Fruit fly (Drosophila melanogaster) whole organism: ENCODE results near the gene CG12105.

Source experiments
- Dll ChIP-seq: fragments of >200 bp; optimal IDR thresholded peaks from 2 replicates; lab custom pipeline; 2017
- EcR ChIP-seq, 2 experiments: fragments of >200 bp; optimal IDR thresholded peaks; 2 replicates each; lab custom pipeline; 2017; ENCODE audit warnings: missing biosample characterization in 2 of 2, missing genetic modification characterization in 2 of 2, missing genetic modification reagents in 2 of 2
- pan ChIP-seq: fragments of >200 bp; optimal IDR thresholded peaks from 2 replicates; lab custom pipeline; 2017
- psq ChIP-seq: fragments of >200 bp; optimal IDR thresholded peaks from 2 replicates; lab custom pipeline; 2017

- TF ChIP-seq EcR (GFP tag; optimal IDR thresholded peaks at IDR 0.05; lab: Kevin White, UChicago), result no peak
- TF ChIP-seq pan (lab: Kevin White, UChicago), result no peak
- no peak for TF ChIP-seq Dll (lab: Kevin White, UChicago)
- no peak for TF ChIP-seq psq
These were observed 13.4 kb downstream of the CG12105 start, which contains the start of gene CG12104 for dm6 chr3L:1602064-1602832.
